Fruit fly (Drosophila melanogaster) ovary, adult (tissue): Measurements from ENCODE around the gene CG42554.
A peak's percentile ranks its signal among the peaks of the same experiment; 100 is the strongest.
"Not testable (repeated sequence)": the region's sequence is repeated elsewhere in the genome, so short reads cannot be mapped to it uniquely, and the experiment has no call there.

Experiments used
- CG17801 ChIP-seq: fragments of 200-800 bp; optimal IDR thresholded peaks from 2 replicates; lab custom pipeline; 2019; ENCODE audit warnings: missing biosample characterization, mild to moderate bottlenecking, missing genetic modification characterization, moderate library complexity; ENCODE audit not compliant: partially characterized antibody

CG42554 gene

dm6 chr3L:857063-858015, 21.9 kb downstream of the CG42554 start, which contains the start of gene dpr20:
Gene dpr20 (minus strand): TSS chr3L:857248.
- TF ChIP-seq CG17801 (GFP tag; lab: Kevin White, UChicago): no peak

- TF ChIP-seq CG17801 (GFP tag; lab: Kevin White, UChicago): not testable (repeated sequence)
Observed at dm6 chr3L:865096-865495, 29.6 kb downstream of the CG42554 start, which contains the start of gene CG12502. Gene CG12502 (plus strand): TSS chr3L:865396.

dm6 chr3L:868800-869199, 33.3 kb downstream of the CG42554 start:
- no peak for TF ChIP-seq CG17801 (GFP tag; lab: Kevin White, UChicago)

dm6 chr3L:871713-872112, 36.2 kb downstream of the CG42554 start, which contains the start of gene Usp10:
Gene Usp10 (plus strand): TSS chr3L:871899.
- TF ChIP-seq CG17801 (GFP tag; lab: Kevin White, UChicago): no peak

- no peak for TF ChIP-seq CG17801 (GFP tag; lab: Kevin White, UChicago)
Observed at dm6 chr3L:872389-872972, 37.0 kb downstream of the CG42554 start.

dm6 chr3L:875416-876011, 40.0 kb downstream of the CG42554 start:
- TF ChIP-seq CG17801 (GFP tag; lab: Kevin White, UChicago): no peak

- TF ChIP-seq CG17801 (GFP tag; lab: Kevin White, UChicago): no peak
Observed at dm6 chr3L:876087-876486, 40.6 kb downstream of the CG42554 start.

- TF ChIP-seq CG17801 (GFP tag; lab: Kevin White, UChicago): no peak
Observed at dm6 chr3L:876656-877055, 41.2 kb downstream of the CG42554 start.

- peak; percentile 69 for TF ChIP-seq CG17801 (GFP tag; lab: Kevin White, UChicago)
Observed at dm6 chr3L:880851-881250, 45.4 kb downstream of the CG42554 start.

- TF ChIP-seq CG17801 (GFP tag; lab: Kevin White, UChicago): no peak
Observed at dm6 chr3L:881496-882235, 46.2 kb downstream of the CG42554 start, which contains the start of gene CG13907. Gene CG13907 (minus strand): TSS chr3L:882013.

dm6 chr3L:882236-882891, 46.9 kb downstream of the CG42554 start:
- TF ChIP-seq CG17801 (GFP tag; lab: Kevin White, UChicago): no peak

dm6 chr3L:882892-883255, 47.4 kb downstream of the CG42554 start:
- TF ChIP-seq CG17801 (GFP tag; lab: Kevin White, UChicago): no peak

- no peak for TF ChIP-seq CG17801 (GFP tag; lab: Kevin White, UChicago)
Observed at dm6 chr3L:883786-884185, 48.3 kb downstream of the CG42554 start.

- no peak for TF ChIP-seq CG17801 (GFP tag; lab: Kevin White, UChicago)
Observed at dm6 chr3L:884239-884638, 48.8 kb downstream of the CG42554 start.
